Fruit fly (Drosophila melanogaster) whole organism, larva: ENCODE results near the gene t.

Experiments
- noc ChIP-seq: fragments of 200-800 bp; sonication (Bioruptor generic); optimal IDR thresholded peaks from 3 replicates; lab custom pipeline; 2019; ENCODE audit warnings: missing biosample characterization, mild to moderate bottlenecking, missing genetic modification characterization, moderate library complexity

Gene t

dm6 chrX:9224423-9224822 lies 1.4 kb upstream of the t start:
- no peak for TF ChIP-seq noc

dm6 chrX:9220434-9220833 lies 2.6 kb downstream of the t start:
- no peak for TF ChIP-seq noc

dm6 chrX:9216572-9216971 lies 6.5 kb downstream of the t start, which contains the start of gene CG15369:
CG15369 (plus strand) TSS chrX:9216872.
- no peak for TF ChIP-seq noc

dm6 chrX:9215485-9215884 lies 7.6 kb downstream of the t start, which contains the start of gene CG15368:
CG15368 (plus strand) TSS chrX:9215785.
- TF ChIP-seq noc, result no peak

dm6 chrX:9214576-9214975 lies 8.5 kb downstream of the t start, which contains the start of gene Obp8a:
Obp8a (plus strand) TSS chrX:9214876.
- TF ChIP-seq noc, result no peak

- TF ChIP-seq noc, result no peak
Measured at dm6 chrX:9210787-9211186, 12.3 kb downstream of the t start, which contains the start of gene SmydA-9. SmydA-9 (minus strand) TSS chrX:9210887.

dm6 chrX:9201866-9202681 lies 21.0 kb downstream of the t start:
- peak; percentile 91 for TF ChIP-seq noc

- TF ChIP-seq noc, result no peak
Measured at dm6 chrX:9201080-9201479, 22.0 kb downstream of the t start.

- TF ChIP-seq noc, result no peak
Measured at dm6 chrX:9200234-9200633, 22.8 kb downstream of the t start.

dm6 chrX:9196362-9196761 lies 26.7 kb downstream of the t start, which contains the start of gene CG12118:
CG12118 (minus strand) TSS chrX:9196414.
- peak; percentile 68 for TF ChIP-seq noc

dm6 chrX:9195311-9195710 lies 27.7 kb downstream of the t start:
- TF ChIP-seq noc, result no peak

dm6 chrX:9193604-9194003 lies 29.5 kb downstream of the t start, which contains the start of gene CG12106:
CG12106 (plus strand) TSS chrX:9193898.
- TF ChIP-seq noc, result peak; percentile 30

dm6 chrX:9192429-9192828 lies 30.6 kb downstream of the t start, which contains the start of gene CG12056:
CG12056 (plus strand) TSS chrX:9192669.
- TF ChIP-seq noc, result no peak

- no peak for TF ChIP-seq noc
Measured at dm6 chrX:9191357-9191756, 31.7 kb downstream of the t start, which contains the start of gene CG12057. CG12057 (plus strand) TSS chrX:9191657.

dm6 chrX:9190555-9191184 lies 32.4 kb downstream of the t start, which contains the start of gene CG12115:
CG12115 (minus strand) TSS chrX:9190605.
- no peak for TF ChIP-seq noc

dm6 chrX:9187429-9187828 lies 35.6 kb downstream of the t start:
- TF ChIP-seq noc, result no peak

dm6 chrX:9168273-9168672 lies 54.8 kb downstream of the t start:
- TF ChIP-seq noc, result no peak
